Fruit fly (Drosophila melanogaster): ENCODE results near the gene pes.

Gene pes

DNA sequence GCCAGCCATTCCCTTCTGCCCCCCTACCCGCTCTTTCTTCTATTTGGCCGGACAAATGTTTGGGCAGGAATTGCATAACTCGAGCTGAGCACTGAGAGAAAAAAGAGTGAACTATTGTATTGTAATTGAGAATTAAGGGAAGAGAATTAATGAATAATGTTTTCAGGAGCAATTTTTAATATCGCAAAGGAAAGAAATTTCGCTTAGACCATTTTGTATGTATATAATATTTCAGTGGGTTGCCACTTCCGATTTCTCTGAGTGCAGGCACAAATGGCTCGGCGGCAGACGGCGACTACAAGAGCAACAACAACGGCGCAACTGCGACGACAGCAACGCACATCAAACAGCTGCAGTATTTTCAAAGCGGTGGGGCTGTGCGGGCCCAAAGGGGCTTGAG lies 29.4 kb downstream of the pes start:
- peak in 1 of 2 experiments; percentile 72 for TF ChIP-seq foxo (GFP tag; optimal IDR thresholded peaks at IDR 0.05)
- peak; percentile 63 for TF ChIP-seq OdsH (GFP tag; optimal IDR thresholded peaks at IDR 0.05)
- TF ChIP-seq Myc (optimal IDR thresholded peaks at IDR 0.05) = no peak
- TF ChIP-seq Dfd (GFP tag; optimal IDR thresholded peaks at IDR 0.05) = no peak
- peak; percentile 59 for TF ChIP-seq Hnf4 (GFP tag; optimal IDR thresholded peaks at IDR 0.05)
- peak; percentile 76 for TF ChIP-seq ey (GFP tag; optimal IDR thresholded peaks at IDR 0.05)
- peak; percentile 48 for TF ChIP-seq psq (GFP tag; optimal IDR thresholded peaks at IDR 0.05)
- TF ChIP-seq h (GFP tag; optimal IDR thresholded peaks at IDR 0.05) = peak; percentile 51
- TF ChIP-seq br (GFP tag; optimal IDR thresholded peaks at IDR 0.05) = peak; percentile 57
- peak; percentile 67 for TF ChIP-seq rgr (GFP tag; optimal IDR thresholded peaks at IDR 0.05)
- peak; percentile 12 for TF ChIP-seq sv (GFP tag; optimal IDR thresholded peaks at IDR 0.05)
- TF ChIP-seq fru (GFP tag; optimal IDR thresholded peaks at IDR 0.05) = peak; percentile 73
- peak; percentile 30 for TF ChIP-seq GATAd (GFP tag; optimal IDR thresholded peaks at IDR 0.05)
- peak; percentile 19 for TF ChIP-seq dmrt93B (GFP tag; optimal IDR thresholded peaks at IDR 0.05)
- peak; percentile 26 for TF ChIP-seq HLH106 (tag; optimal IDR thresholded peaks at IDR 0.05)
- no peak for TF ChIP-seq Dif (GFP tag; optimal IDR thresholded peaks at IDR 0.05; ENCODE audit: partially characterized antibody)
- no peak for TF ChIP-seq Vsx2 (GFP tag; optimal IDR thresholded peaks at IDR 0.05; ENCODE audit: partially characterized antibody)
- peak; percentile 48 for TF ChIP-seq Sp1 (GFP tag; optimal IDR thresholded peaks at IDR 0.05)
- TF ChIP-seq brk (GFP tag; optimal IDR thresholded peaks at IDR 0.05) = peak; percentile 18
- peak; percentile 11 for TF ChIP-seq woc (GFP tag; optimal IDR thresholded peaks at IDR 0.05)

DNA sequence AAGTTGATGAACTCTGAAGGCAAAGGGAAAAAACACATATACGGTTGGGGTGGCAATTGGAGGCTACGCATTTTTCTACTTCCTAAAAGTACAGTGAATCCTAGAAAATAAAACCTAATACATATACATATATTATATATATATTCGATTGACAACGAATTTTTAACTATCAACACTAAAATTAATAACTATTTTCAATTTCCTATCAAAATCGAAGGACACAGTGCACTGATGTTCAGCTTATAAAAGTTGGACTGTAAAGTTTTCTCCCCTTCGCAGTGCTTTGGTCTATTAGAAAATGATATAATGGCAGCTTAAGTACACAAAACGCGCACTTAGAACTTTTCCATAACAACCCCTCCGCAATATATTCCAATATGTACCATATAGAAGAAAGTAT lies 31.1 kb downstream of the pes start:
- TF ChIP-seq brk (GFP tag; optimal IDR thresholded peaks at IDR 0.05) = no peak
- TF ChIP-seq rgr (GFP tag; optimal IDR thresholded peaks at IDR 0.05) = no peak
- TF ChIP-seq Rel (GFP tag; optimal IDR thresholded peaks at IDR 0.05) = no peak
- no peak for TF ChIP-seq Rel (tag; optimal IDR thresholded peaks at IDR 0.05)
- no peak for TF ChIP-seq N (GFP tag; optimal IDR thresholded peaks at IDR 0.05)
- TF ChIP-seq sage (GFP tag; optimal IDR thresholded peaks at IDR 0.05) = no peak
- no peak for TF ChIP-seq Hr83 (GFP tag; optimal IDR thresholded peaks at IDR 0.05; ENCODE audit: poor library complexity, severe bottlenecking)
- no peak for TF ChIP-seq dsf (GFP tag; optimal IDR thresholded peaks at IDR 0.05; ENCODE audit: borderline replicate concordance)
- TF ChIP-seq lola (GFP tag; optimal IDR thresholded peaks at IDR 0.05) = no peak
- no peak for TF ChIP-seq GATAd (GFP tag; optimal IDR thresholded peaks at IDR 0.05)
- no peak for TF ChIP-seq br (GFP tag; optimal IDR thresholded peaks at IDR 0.05)
- TF ChIP-seq Sp1 (GFP tag; optimal IDR thresholded peaks at IDR 0.05) = no peak
- TF ChIP-seq CG9705 (GFP tag; optimal IDR thresholded peaks at IDR 0.05) = no peak
- TF ChIP-seq CG32264 (GFP tag; optimal IDR thresholded peaks at IDR 0.05) = no peak
- TF ChIP-seq dl (GFP tag; optimal IDR thresholded peaks at IDR 0.05; ENCODE audit: insufficient read depth in 1 of 2, partially characterized antibody in 2 of 2) = no peak
- no peak for TF ChIP-seq Dfd (GFP tag; optimal IDR thresholded peaks at IDR 0.05)
- TF ChIP-seq foxo (GFP tag; optimal IDR thresholded peaks at IDR 0.05) = no peak

DNA sequence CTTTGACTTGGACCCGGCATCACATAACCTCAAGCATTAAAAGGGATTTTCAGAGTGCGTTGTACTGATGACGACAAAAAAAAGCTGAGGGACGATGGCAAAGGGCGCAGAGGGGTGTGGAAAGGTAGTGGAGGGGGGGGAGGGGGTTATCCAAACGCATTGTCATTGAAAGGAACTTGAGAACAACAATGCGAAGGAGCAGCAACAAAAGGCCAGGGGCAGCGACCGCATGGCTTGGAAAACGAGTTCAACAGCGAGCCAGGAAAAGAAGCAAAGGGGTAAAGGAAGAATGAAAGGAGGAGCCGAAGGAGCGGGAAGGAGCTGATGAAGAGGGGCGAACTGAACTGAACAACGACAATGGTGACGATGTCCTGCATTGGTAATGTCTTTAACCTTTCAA lies 31.7 kb downstream of the pes start:
- TF ChIP-seq Vsx2 (GFP tag; optimal IDR thresholded peaks at IDR 0.05; ENCODE audit: partially characterized antibody) = peak; percentile 44
- no peak for TF ChIP-seq Hnf4 (GFP tag; optimal IDR thresholded peaks at IDR 0.05)
- peak; percentile 35 for TF ChIP-seq psq (GFP tag; optimal IDR thresholded peaks at IDR 0.05)
- TF ChIP-seq jim (GFP tag; optimal IDR thresholded peaks at IDR 0.05) = no peak

DNA sequence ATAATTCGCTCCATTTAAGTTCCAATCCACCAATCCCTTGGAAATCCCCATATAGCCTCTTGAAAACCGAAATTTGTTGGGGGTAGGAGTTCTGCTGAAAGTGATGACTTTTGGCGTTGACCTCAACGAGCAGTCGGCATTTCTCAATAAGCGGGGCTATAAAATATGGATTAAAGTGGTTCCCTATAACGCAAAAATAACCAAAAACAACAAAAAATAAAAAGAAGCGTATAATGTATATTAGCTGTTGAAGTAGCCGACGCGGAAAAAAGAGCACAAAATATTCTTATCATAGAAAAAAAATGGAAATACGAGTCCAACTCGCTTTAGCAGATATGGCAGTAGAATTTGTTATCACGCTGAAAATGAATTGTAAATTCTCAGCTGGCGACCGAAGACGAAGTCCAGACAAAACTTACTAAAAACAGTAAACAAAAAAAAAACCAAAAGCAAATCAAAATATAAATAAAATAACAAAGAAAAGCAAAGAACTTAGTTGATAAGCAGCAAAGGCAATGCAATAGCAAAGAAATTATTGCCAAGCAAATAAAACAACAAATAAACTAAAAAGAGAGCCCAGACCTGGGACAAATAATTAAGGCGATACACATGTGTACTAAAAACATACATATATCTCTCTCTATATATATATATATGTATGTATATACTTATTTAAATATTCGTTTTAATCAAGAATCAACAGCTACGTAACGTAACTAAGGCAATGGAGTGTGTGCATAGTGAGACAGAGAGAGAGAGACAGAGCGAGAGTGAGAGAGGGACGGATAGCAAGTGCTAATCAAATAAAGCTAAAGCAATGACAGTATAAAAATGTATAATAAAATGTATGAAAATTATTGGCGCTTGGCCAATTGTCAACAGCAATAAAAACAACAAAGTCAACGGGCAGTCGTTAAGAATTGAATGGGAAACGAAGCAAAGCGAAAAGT lies 33.1 kb downstream of the pes start:
- peak; percentile 52 for TF ChIP-seq Hr83 (GFP tag; optimal IDR thresholded peaks at IDR 0.05; ENCODE audit: poor library complexity, severe bottlenecking)
- TF ChIP-seq CG9705 (GFP tag; optimal IDR thresholded peaks at IDR 0.05) = no peak
- TF ChIP-seq foxo (GFP tag; optimal IDR thresholded peaks at IDR 0.05) = peak in 1 of 2 experiments; percentile 25
- TF ChIP-seq Sp1 (GFP tag; optimal IDR thresholded peaks at IDR 0.05) = peak; percentile 16
- TF ChIP-seq woc (GFP tag; optimal IDR thresholded peaks at IDR 0.05) = no peak
- no peak for TF ChIP-seq dsf (GFP tag; optimal IDR thresholded peaks at IDR 0.05; ENCODE audit: borderline replicate concordance)
- TF ChIP-seq Dif (GFP tag; optimal IDR thresholded peaks at IDR 0.05; ENCODE audit: partially characterized antibody) = no peak
- TF ChIP-seq psq (GFP tag; optimal IDR thresholded peaks at IDR 0.05) = peak; percentile 58
- TF ChIP-seq jim (GFP tag; optimal IDR thresholded peaks at IDR 0.05) = no peak
- peak; percentile 53 for TF ChIP-seq OdsH (GFP tag; optimal IDR thresholded peaks at IDR 0.05)
- no peak for TF ChIP-seq tai (GFP tag; optimal IDR thresholded peaks at IDR 0.05)
- TF ChIP-seq Vsx2 (GFP tag; optimal IDR thresholded peaks at IDR 0.05; ENCODE audit: partially characterized antibody) = peak; percentile 6
- TF ChIP-seq Rel (GFP tag; optimal IDR thresholded peaks at IDR 0.05) = no peak
- peak; percentile 50 for TF ChIP-seq Rel (tag; optimal IDR thresholded peaks at IDR 0.05)
- no peak for TF ChIP-seq Dfd (GFP tag; optimal IDR thresholded peaks at IDR 0.05)
- peak; percentile 73 for TF ChIP-seq h (GFP tag; optimal IDR thresholded peaks at IDR 0.05)
- TF ChIP-seq GATAd (GFP tag; optimal IDR thresholded peaks at IDR 0.05) = no peak
- no peak for TF ChIP-seq CG32264 (GFP tag; optimal IDR thresholded peaks at IDR 0.05)
- no peak for TF ChIP-seq Hr78 (GFP tag; optimal IDR thresholded peaks at IDR 0.05)
- no peak for TF ChIP-seq dmrt93B (GFP tag; optimal IDR thresholded peaks at IDR 0.05)
- no peak for TF ChIP-seq Myc (optimal IDR thresholded peaks at IDR 0.05)
- TF ChIP-seq rgr (GFP tag; optimal IDR thresholded peaks at IDR 0.05) = peak; percentile 63
- TF ChIP-seq CrebA (GFP tag; optimal IDR thresholded peaks at IDR 0.05; ENCODE audit: borderline replicate concordance) = peak; percentile 72
- no peak for TF ChIP-seq ey (GFP tag; optimal IDR thresholded peaks at IDR 0.05)
- TF ChIP-seq brk (GFP tag; optimal IDR thresholded peaks at IDR 0.05) = peak; percentile 50
- no peak for TF ChIP-seq lola (GFP tag; optimal IDR thresholded peaks at IDR 0.05)
- TF ChIP-seq sv (GFP tag; optimal IDR thresholded peaks at IDR 0.05) = no peak
- TF ChIP-seq fru (GFP tag; optimal IDR thresholded peaks at IDR 0.05) = no peak
- no peak for TF ChIP-seq usp (GFP tag; optimal IDR thresholded peaks at IDR 0.05)
- TF ChIP-seq pan (optimal IDR thresholded peaks at IDR 0.05) = no peak
- TF ChIP-seq Jra (GFP tag; optimal IDR thresholded peaks at IDR 0.05) = no peak
- TF ChIP-seq sage (GFP tag; optimal IDR thresholded peaks at IDR 0.05) = peak; percentile 8

Measured in whole organism, wandering third instar larva.